Worm (Caenorhabditis elegans): ENCODE results near the gene srw-119.
"Not testable (repeated sequence)": the region's sequence is repeated elsewhere in the genome, so short reads cannot be mapped to it uniquely, and the experiment has no call there.

The srw-119 gene

DNA sequence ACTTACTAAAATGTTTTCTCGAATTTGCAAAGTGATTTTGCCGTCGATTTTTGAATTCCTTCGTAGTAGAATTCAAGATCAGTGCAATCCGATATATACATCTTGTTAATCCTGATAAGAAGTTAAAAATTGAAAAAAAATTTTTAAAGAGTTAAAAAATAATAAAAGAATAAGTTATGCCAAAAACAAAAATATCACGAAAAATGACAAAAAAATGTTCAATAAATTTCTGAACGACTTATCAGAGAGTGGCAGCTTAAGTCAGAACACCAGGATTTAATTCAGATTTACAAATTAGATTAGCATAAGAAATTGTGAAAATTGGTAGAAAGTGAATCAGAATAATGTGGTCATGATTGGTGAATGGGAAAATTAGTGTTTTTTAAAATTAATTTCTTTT is 47.5 kb downstream of the srw-119 start, which contains the start of gene srw-122:
Gene srw-122 (minus strand): TSS at position 101 of the 400 bp plus-strand sequence.
- not testable (repeated sequence) for TF ChIP-seq Y53F4B.3, Y95B8A.8, ekl-4 (GFP tag; IDR thresholded peaks at IDR 0.05)
